Fruit fly (Drosophila melanogaster): Measurements from ENCODE around the gene Mic26-27.

dm6 chr3R:16186791-16187681 is 40.4 kb upstream of the Mic26-27 start, which contains the start of gene sra:
- TF ChIP-seq CTCF (optimal IDR thresholded peaks at IDR 0.05), result peak; percentile 8 to 42
- TF ChIP-seq CG8478 (optimal IDR thresholded peaks at IDR 0.05), result no peak

Measured in S2 (cell line).